Fruit fly (Drosophila melanogaster) whole organism, embryonic: ENCODE data around the gene CG15514.

Source experiments
- BEAF-32 ChIP-seq: fragments of 200-800 bp; sonication (Bioruptor generic); optimal IDR thresholded peaks from 3 replicates; lab custom pipeline; 2017; ENCODE audit warnings: missing biosample characterization, missing genetic modification characterization, mild to moderate bottlenecking, moderate library complexity, missing genetic modification reagents
- CG10543 ChIP-seq: fragments of 200-800 bp; sonication (Bioruptor generic); optimal IDR thresholded peaks from 3 replicates; lab custom pipeline; 2017; ENCODE audit warnings: missing biosample characterization, mild to moderate bottlenecking, missing genetic modification characterization, moderate library complexity
- CG11504 ChIP-seq: fragments of 200-800 bp; sonication (Bioruptor generic); optimal IDR thresholded peaks from 3 replicates; lab custom pipeline; 2019; ENCODE audit warnings: missing biosample characterization, mild to moderate bottlenecking, missing genetic modification characterization, moderate library complexity
- CG12769 ChIP-seq: fragments of 200-800 bp; sonication (Bioruptor generic); optimal IDR thresholded peaks from 2 replicates; lab custom pipeline; 2019; ENCODE audit warnings: missing biosample characterization, mild to moderate bottlenecking, missing genetic modification characterization, moderate library complexity
- CG13287 ChIP-seq: fragments of 200-800 bp; sonication (Bioruptor generic); IDR thresholded peaks from 2 replicates; pipeline ENCODE4 v1.3.6; 2022; ENCODE audit warnings: missing biosample characterization, missing genetic modification characterization; ENCODE audit not compliant: partially characterized antibody
- CG13894 ChIP-seq: fragments of 200-800 bp; sonication (Bioruptor generic); optimal IDR thresholded peaks from 3 replicates; lab custom pipeline; 2018; ENCODE audit warnings: missing biosample characterization, mild to moderate bottlenecking, missing genetic modification characterization, moderate library complexity
- CG14050 ChIP-seq: fragments of 200-800 bp; sonication (Bioruptor generic); IDR thresholded peaks from 3 replicates; pipeline ENCODE4 v1.3.6; 2022; ENCODE audit warnings: missing biosample characterization, missing genetic modification characterization
- CG16813 ChIP-seq: fragments of 200-800 bp; sonication (Bioruptor generic); IDR thresholded peaks from 3 replicates; pipeline ENCODE4 v1.3.6; 2022; ENCODE audit warnings: missing biosample characterization, missing genetic modification characterization; ENCODE audit not compliant: partially characterized antibody
- CG18011 ChIP-seq: fragments of 200-800 bp; sonication (Bioruptor generic); optimal IDR thresholded peaks from 2 replicates; lab custom pipeline; 2017; ENCODE audit warnings: missing biosample characterization, missing genetic modification characterization, mild to moderate bottlenecking, moderate library complexity, missing genotype
- CG32532 ChIP-seq: fragments of 200-800 bp; sonication (Bioruptor generic); IDR thresholded peaks from 2 replicates; pipeline ENCODE4 v1.3.6; 2022; ENCODE audit warnings: missing biosample characterization, missing genetic modification characterization
- CG6272 ChIP-seq: fragments of 200-800 bp; sonication (Bioruptor generic); IDR thresholded peaks from 2 replicates; pipeline ENCODE4 v1.3.6; 2022; ENCODE audit warnings: missing biosample characterization, missing genetic modification characterization
- CG6683 ChIP-seq: fragments of 200-800 bp; sonication (Bioruptor generic); optimal IDR thresholded peaks from 2 replicates; lab custom pipeline; 2017; ENCODE audit warnings: missing biosample characterization, mild to moderate bottlenecking, missing genetic modification characterization, missing genetic modification reagents
- CG6791 ChIP-seq: fragments of 200-800 bp; sonication (Bioruptor generic); IDR thresholded peaks from 3 replicates; pipeline ENCODE4 v1.3.6; 2022; ENCODE audit warnings: missing biosample characterization, missing genetic modification characterization; ENCODE audit not compliant: partially characterized antibody
- CG7357 ChIP-seq: fragments of 200-800 bp; sonication (Bioruptor generic); IDR thresholded peaks from 3 replicates; pipeline ENCODE4 v1.3.6; 2022; ENCODE audit warnings: missing biosample characterization, missing genetic modification characterization
- CTCF ChIP-seq: fragments of 200-800 bp; sonication (Bioruptor generic); optimal IDR thresholded peaks from 2 replicates; lab custom pipeline; 2017; ENCODE audit warnings: missing biosample characterization, mild to moderate bottlenecking, missing genetic modification characterization, moderate library complexity
- D19B ChIP-seq: fragments of 200-800 bp; sonication (Bioruptor generic); optimal IDR thresholded peaks from 2 replicates; lab custom pipeline; 2017; ENCODE audit warnings: missing biosample characterization, mild to moderate bottlenecking, missing genetic modification characterization
- Dip2 ChIP-seq: fragments of 200-800 bp; sonication (Bioruptor generic); IDR thresholded peaks from 2 replicates; pipeline ENCODE4 v1.3.6; 2022; ENCODE audit warnings: missing biosample characterization, missing genetic modification characterization
- Dp ChIP-seq: fragments of 200-800 bp; sonication (Bioruptor generic); optimal IDR thresholded peaks from 2 replicates; lab custom pipeline; 2018; ENCODE audit warnings: missing biosample characterization, mild to moderate bottlenecking, missing genetic modification characterization, moderate library complexity
- E2f2 ChIP-seq: fragments of 200-800 bp; sonication (Bioruptor generic); IDR thresholded peaks from 2 replicates; pipeline ENCODE4 v1.3.6; 2022; ENCODE audit warnings: missing biosample characterization, missing genetic modification characterization
- GATAe ChIP-seq: fragments of 200-800 bp; sonication (Bioruptor generic); conservative IDR thresholded peaks from 2 replicates; pipeline ENCODE4 v1.3.6; 2022; ENCODE audit warnings: missing biosample characterization, missing genetic modification characterization
- H2.0 ChIP-seq: fragments of 200-800 bp; sonication (Bioruptor generic); IDR thresholded peaks from 2 replicates; pipeline ENCODE4 v1.3.6; 2022; ENCODE audit warnings: missing biosample characterization, missing genetic modification characterization
- Hand ChIP-seq: fragments of 200-800 bp; sonication (Bioruptor generic); optimal IDR thresholded peaks from 2 replicates; lab custom pipeline; 2017; ENCODE audit warnings: mild to moderate bottlenecking, missing biosample characterization, missing genetic modification reagents, missing genetic modification characterization
- Jarid2 ChIP-seq: fragments of 200-800 bp; sonication (Bioruptor generic); optimal IDR thresholded peaks from 3 replicates; lab custom pipeline; 2017; ENCODE audit warnings: mild to moderate bottlenecking, missing biosample characterization, missing genetic modification reagents, missing genetic modification characterization
- Lhr ChIP-seq: fragments of 200-800 bp; sonication (Bioruptor generic); optimal IDR thresholded peaks from 3 replicates; lab custom pipeline; 2017; ENCODE audit warnings: mild to moderate bottlenecking, missing biosample characterization, missing genetic modification reagents, missing genetic modification characterization
- Med ChIP-seq: fragments of 200-800 bp; sonication (Bioruptor generic); peaks from one replicate; lab custom pipeline; 2016; ENCODE audit warnings: missing biosample characterization, missing genetic modification characterization, mild to moderate bottlenecking, inconsistent platforms, moderate library complexity
- Mes4 ChIP-seq: fragments of 200-800 bp; sonication (Bioruptor generic); optimal IDR thresholded peaks from 2 replicates; lab custom pipeline; 2016; ENCODE audit warnings: missing biosample characterization, missing genetic modification characterization
- Myb ChIP-seq: fragments of 200-800 bp; sonication (Bioruptor generic); optimal IDR thresholded peaks from 2 replicates; lab custom pipeline; 2016; ENCODE audit warnings: missing biosample characterization, missing genetic modification characterization
- Rfx ChIP-seq: fragments of 200-800 bp; sonication (Bioruptor generic); IDR thresholded peaks from 2 replicates; pipeline ENCODE4 v1.3.6; 2022; ENCODE audit warnings: missing biosample characterization, missing genetic modification characterization
- abd-A ChIP-seq: fragments of 200-800 bp; sonication (Bioruptor generic); optimal IDR thresholded peaks from 3 replicates; lab custom pipeline; 2019; ENCODE audit warnings: missing biosample characterization, mild to moderate bottlenecking, missing genetic modification characterization, moderate library complexity
- ac ChIP-seq: fragments of 200-800 bp; sonication (Bioruptor generic); optimal IDR thresholded peaks from 3 replicates; lab custom pipeline; 2017; ENCODE audit warnings: missing biosample characterization, mild to moderate bottlenecking, missing genetic modification characterization
- az2 ChIP-seq: fragments of 200-800 bp; sonication (Bioruptor generic); optimal IDR thresholded peaks from 3 replicates; lab custom pipeline; 2016; ENCODE audit warnings: missing biosample characterization, missing genetic modification characterization
- chinmo ChIP-seq: fragments of 200-800 bp; sonication (Bioruptor generic); IDR thresholded peaks from 4 replicates; pipeline ENCODE4 v1.3.6; 2022; ENCODE audit warnings: missing biosample characterization, missing genetic modification characterization; ENCODE audit not compliant: partially characterized antibody
- ewg ChIP-seq: fragments of 200-800 bp; sonication (Bioruptor generic); optimal IDR thresholded peaks from 3 replicates; lab custom pipeline; 2017; ENCODE audit warnings: mild to moderate bottlenecking, missing biosample characterization, missing genetic modification reagents, missing genetic modification characterization
- p53 ChIP-seq: fragments of 200-800 bp; sonication (Bioruptor generic); optimal IDR thresholded peaks from 2 replicates; lab custom pipeline; 2016; ENCODE audit warnings: missing biosample characterization, missing genetic modification characterization
- pum ChIP-seq: fragments of 200-800 bp; sonication (Bioruptor generic); optimal IDR thresholded peaks from 2 replicates; lab custom pipeline; 2016; ENCODE audit warnings: missing biosample characterization, missing genetic modification characterization
- pzg ChIP-seq: fragments of 200-800 bp; sonication (Bioruptor generic); optimal IDR thresholded peaks from 3 replicates; lab custom pipeline; 2018; ENCODE audit warnings: missing biosample characterization, mild to moderate bottlenecking, missing genetic modification characterization, moderate library complexity
- rib ChIP-seq: fragments of 200-800 bp; sonication (Bioruptor generic); IDR thresholded peaks from 2 replicates; pipeline ENCODE4 v1.3.6; 2022; ENCODE audit warnings: missing biosample characterization, missing genetic modification characterization
- scrt ChIP-seq: fragments of 200-800 bp; sonication (Bioruptor generic); optimal IDR thresholded peaks from 2 replicates; lab custom pipeline; 2018; ENCODE audit warnings: missing biosample characterization, mild to moderate bottlenecking, missing genetic modification characterization, moderate library complexity
- sd ChIP-seq: fragments of 200-800 bp; sonication (Bioruptor generic); optimal IDR thresholded peaks from 3 replicates; lab custom pipeline; 2018; ENCODE audit warnings: missing biosample characterization, mild to moderate bottlenecking, missing genetic modification characterization, moderate library complexity
- sim ChIP-seq: fragments of 200-800 bp; sonication (Bioruptor generic); IDR thresholded peaks from 2 replicates; pipeline ENCODE4 v1.3.6; 2022; ENCODE audit warnings: missing biosample characterization, missing genetic modification characterization
- sqz ChIP-seq: fragments of 200-800 bp; sonication (Bioruptor generic); optimal IDR thresholded peaks from 3 replicates; lab custom pipeline; 2018; ENCODE audit warnings: missing biosample characterization, mild to moderate bottlenecking, missing genetic modification characterization
- ssp ChIP-seq: fragments of 200-800 bp; sonication (Bioruptor generic); IDR thresholded peaks from 2 replicates; pipeline ENCODE4 v1.3.6; 2022; ENCODE audit warnings: missing biosample characterization, missing genetic modification characterization
- tin ChIP-seq: fragments of 200-800 bp; sonication (Bioruptor generic); optimal IDR thresholded peaks from 3 replicates; lab custom pipeline; 2016; ENCODE audit warnings: missing biosample characterization, missing genetic modification characterization
- tll ChIP-seq, 2 experiments: fragments of 200-800 bp in 1 of 2; fragments of >200 bp in 1 of 2; sonication (Bioruptor generic) in 1 of 2; optimal IDR thresholded peaks; 2 replicates each; lab custom pipeline; 2017 to 2019; ENCODE audit warnings: missing biosample characterization in 2 of 2, missing genetic modification characterization in 2 of 2, mild to moderate bottlenecking in 1 of 2, moderate library complexity in 1 of 2
- zen2 ChIP-seq: fragments of 200-800 bp; sonication (Bioruptor generic); IDR thresholded peaks from 3 replicates; pipeline ENCODE4 v1.3.6; 2022; ENCODE audit warnings: missing biosample characterization, missing genetic modification characterization; ENCODE audit not compliant: partially characterized antibody
- zfh2 ChIP-seq: fragments of 200-800 bp; sonication (Bioruptor generic); optimal IDR thresholded peaks from 2 replicates; lab custom pipeline; 2016; ENCODE audit warnings: missing biosample characterization, missing genetic modification characterization

CG15514 gene

dm6 chr3R:29907601-29908175 is 46.4 kb upstream of the CG15514 start, which contains the start of gene CG31036:
Gene CG31036 (plus strand): TSS chr3R:29908107.
- peak; percentile 40 for TF ChIP-seq Myb (GFP tag; lab: Kevin White, UChicago)
- TF ChIP-seq CG18011 (GFP tag; lab: Kevin White, UChicago), result peak; percentile 96
- TF ChIP-seq CTCF (GFP tag; lab: Kevin White, UChicago), result peak; percentile 79
- TF ChIP-seq CG13287 (GFP tag; lab: Robert Waterston, UW), result peak; percentile 35; the same call in 1 of the 2 replicates
- 0 out of 4 replicates have a peak, but pooled peaks have one; percentile 53 for TF ChIP-seq chinmo (GFP tag; lab: Robert Waterston, UW)
- no peak for TF ChIP-seq pum (GFP tag; lab: Kevin White, UChicago)
- peak; percentile 67; the same call in 1 of the 2 replicates for TF ChIP-seq Rfx (GFP tag; lab: Robert Waterston, UW)
- TF ChIP-seq CG11504 (tag; lab: Kevin White, UChicago), result peak; percentile 48
- no peak for TF ChIP-seq sqz (GFP tag; lab: Kevin White, UChicago)
- TF ChIP-seq CG14050 (GFP tag; lab: Robert Waterston, UW), result no peak
- TF ChIP-seq ewg (GFP tag; lab: Kevin White, UChicago), result peak; percentile 20
- no peak for TF ChIP-seq BEAF-32
- TF ChIP-seq E2f2 (GFP tag; lab: Robert Waterston, UW), result peak; percentile 48
- TF ChIP-seq pzg (GFP tag; lab: Kevin White, UChicago), result peak; percentile 20
- TF ChIP-seq H2.0 (GFP tag; lab: Robert Waterston, UW), result no peak
- TF ChIP-seq D19B (GFP tag; lab: Kevin White, UChicago), result peak; percentile 64
- peak; percentile 53 for TF ChIP-seq scrt
- peak; percentile 35 for TF ChIP-seq Dp (GFP tag; lab: Kevin White, UChicago)
- TF ChIP-seq, all 482 proteins: peak for 13

dm6 chr3R:29905164-29905563 is 43.9 kb upstream of the CG15514 start, which contains the start of gene CG15515:
Gene CG15515 (plus strand): TSS chr3R:29905464.
- TF ChIP-seq CG13894 (tag; lab: Kevin White, UChicago), result peak; percentile 64
- peak; percentile 41 for TF ChIP-seq Med
- no peak for TF ChIP-seq Dip2 (GFP tag; lab: Robert Waterston, UW)
- TF ChIP-seq CG12769 (tag; lab: Kevin White, UChicago), result peak; percentile 29
- peak; percentile 25 for TF ChIP-seq sd (tag; lab: Kevin White, UChicago)
- TF ChIP-seq abd-A (tag; lab: Kevin White, UChicago), result peak; percentile 3
- no peak for TF ChIP-seq az2

dm6 chr3R:29903775-29904356 is 42.6 kb upstream of the CG15514 start, which contains the start of gene CG15517:
Gene CG15517 (minus strand): TSS chr3R:29903825.
- no peak for TF ChIP-seq Mes4
- TF ChIP-seq CG10543 (GFP tag; lab: Kevin White, UChicago), result no peak
- no peak for TF ChIP-seq ac
- TF ChIP-seq CG16813 (GFP tag; lab: Robert Waterston, UW), result peak; percentile 58
- no peak for TF ChIP-seq p53 (GFP tag; lab: Kevin White, UChicago)
- no peak for TF ChIP-seq GATAe (GFP tag; lab: Robert Waterston, UW)
- TF ChIP-seq tin, result no peak
- TF ChIP-seq ssp (GFP tag; lab: Robert Waterston, UW), result no peak
- TF ChIP-seq CG6791 (GFP tag; lab: Robert Waterston, UW), result peak; percentile 60; the same call in 1 of the 3 replicates
- TF ChIP-seq CG7357, result no peak
- no peak for TF ChIP-seq CG6683 (GFP tag; lab: Kevin White, UChicago)
- no peak for TF ChIP-seq sim (GFP tag; lab: Robert Waterston, UW)
- TF ChIP-seq CG6272, result no peak
- TF ChIP-seq CG32532 (GFP tag; lab: Robert Waterston, UW), result peak; percentile 38; the same call in 1 of the 2 replicates
- no peak for TF ChIP-seq tll (GFP tag; optimal IDR thresholded peaks at IDR 0.05; lab: Kevin White, UChicago)
- no peak for TF ChIP-seq zfh2 (GFP tag; lab: Kevin White, UChicago)
- no peak for TF ChIP-seq zen2 (GFP tag; lab: Robert Waterston, UW)
- no peak for TF ChIP-seq rib (GFP tag; lab: Robert Waterston, UW)
- no peak for TF ChIP-seq Hand (GFP tag; lab: Kevin White, UChicago)
- TF ChIP-seq Lhr (GFP tag; lab: Kevin White, UChicago), result peak; percentile 29
- no peak for TF ChIP-seq Jarid2 (GFP tag; lab: Kevin White, UChicago)
